Worm (Caenorhabditis elegans): ENCODE measurements around the gene Y59E9AL.4.
"Not testable (repeated sequence)": the region's sequence is repeated elsewhere in the genome, so short reads cannot be mapped to it uniquely, and the experiment has no call there.

DNA sequence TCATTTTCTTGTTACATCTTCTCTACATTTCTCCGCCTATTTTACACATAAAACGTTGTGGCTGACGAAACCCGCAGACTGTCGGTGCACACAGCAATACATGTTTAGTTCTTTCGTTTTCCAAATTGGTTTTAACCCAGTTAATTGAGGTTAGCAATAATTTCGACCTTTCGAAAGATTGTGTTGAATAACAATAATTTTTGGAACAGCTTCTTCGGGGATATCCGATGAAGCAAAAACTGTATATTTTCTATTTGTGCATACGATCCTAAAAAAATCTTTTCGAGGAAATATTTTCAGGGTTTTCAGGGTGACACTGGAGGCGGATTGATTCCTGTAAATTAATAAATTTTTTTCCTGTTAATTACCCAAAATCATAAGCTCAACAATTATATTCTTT is 46.8 kb upstream of the Y59E9AL.4 start:
- not testable (repeated sequence) for TF ChIP-seq ceh-28 (tag; optimal IDR thresholded peaks at IDR 0.05); unc-62 (tag; optimal IDR thresholded peaks at IDR 0.05); nhr-111 (GFP tag; optimal IDR thresholded peaks at IDR 0.05); F37D6.2 (tag; optimal IDR thresholded peaks at IDR 0.05); snpc-4 (tag; optimal IDR thresholded peaks at IDR 0.05); unc-39 (tag; optimal IDR thresholded peaks at IDR 0.05)
- peak in 1 of 2 experiments; percentile 57 for TF ChIP-seq unc-62 (GFP tag; optimal IDR thresholded peaks at IDR 0.05 in 1 of 2)

All from whole organism, L4 larva.